Fruit fly (Drosophila melanogaster) whole organism, embryonic: ENCODE measurements around the gene Tfb5.

Experiments
- ATbp ChIP-seq: fragments of 200-800 bp; sonication (Bioruptor generic); optimal IDR thresholded peaks from 2 replicates; lab custom pipeline; 2017; ENCODE audit warnings: missing biosample characterization, mild to moderate bottlenecking, missing genetic modification characterization, missing genetic modification reagents
- Ada2b ChIP-seq: fragments of 200-800 bp; sonication (Bioruptor generic); IDR thresholded peaks from 2 replicates; pipeline ENCODE4 v1.3.6; 2022; ENCODE audit warnings: missing biosample characterization, missing genetic modification characterization
- Bdp1 ChIP-seq: fragments of 200-800 bp; sonication (Bioruptor generic); optimal IDR thresholded peaks from 3 replicates; lab custom pipeline; 2016; ENCODE audit warnings: missing biosample characterization, missing genetic modification characterization
- Blimp-1 ChIP-seq: fragments of 200-800 bp; sonication (Bioruptor generic); optimal IDR thresholded peaks from 3 replicates; lab custom pipeline; 2018; ENCODE audit warnings: missing biosample characterization, missing genetic modification characterization, mild to moderate bottlenecking, moderate library complexity, missing genetic modification reagents
- CG10321 ChIP-seq: fragments of 200-800 bp; sonication (Bioruptor generic); IDR thresholded peaks from 2 replicates; pipeline ENCODE4 v1.3.6; 2022; ENCODE audit warnings: missing biosample characterization, missing genetic modification characterization
- CG10654 ChIP-seq: fragments of 200-800 bp; sonication (Bioruptor generic); optimal IDR thresholded peaks from 2 replicates; lab custom pipeline; 2016; ENCODE audit warnings: missing biosample characterization, missing genetic modification characterization
- CG11504 ChIP-seq: fragments of 200-800 bp; sonication (Bioruptor generic); optimal IDR thresholded peaks from 3 replicates; lab custom pipeline; 2019; ENCODE audit warnings: missing biosample characterization, mild to moderate bottlenecking, missing genetic modification characterization, moderate library complexity
- CG13775 ChIP-seq: fragments of 200-800 bp; sonication (Bioruptor generic); optimal IDR thresholded peaks from 3 replicates; lab custom pipeline; 2017; ENCODE audit warnings: missing biosample characterization, mild to moderate bottlenecking, missing genetic modification characterization
- CG15479 ChIP-seq: fragments of 200-800 bp; sonication (Bioruptor generic); optimal IDR thresholded peaks from 3 replicates; lab custom pipeline; 2019; ENCODE audit warnings: missing biosample characterization, mild to moderate bottlenecking, missing genetic modification characterization, moderate library complexity
- CG2202 ChIP-seq: fragments of 200-800 bp; sonication (Bioruptor generic); optimal IDR thresholded peaks from 2 replicates; lab custom pipeline; 2018; ENCODE audit warnings: missing biosample characterization, mild to moderate bottlenecking, missing genetic modification characterization
- CG32767 ChIP-seq: fragments of 200-800 bp; sonication (Bioruptor generic); IDR thresholded peaks from 2 replicates; pipeline ENCODE4 v1.3.6; 2022; ENCODE audit warnings: missing biosample characterization, missing genetic modification characterization
- CG33557 ChIP-seq: fragments of 200-800 bp; sonication (Bioruptor generic); optimal IDR thresholded peaks from 2 replicates; lab custom pipeline; 2019; ENCODE audit warnings: missing biosample characterization, mild to moderate bottlenecking, missing genetic modification characterization, moderate library complexity
- CG4820 ChIP-seq: fragments of 200-800 bp; sonication (Bioruptor generic); optimal IDR thresholded peaks from 3 replicates; lab custom pipeline; 2016; ENCODE audit warnings: missing biosample characterization, missing genetic modification characterization
- CG7928 ChIP-seq: fragments of 200-800 bp; sonication (Bioruptor generic); optimal IDR thresholded peaks from 2 replicates; lab custom pipeline; 2017; ENCODE audit warnings: missing biosample characterization, mild to moderate bottlenecking, missing genetic modification characterization
- CG7987 ChIP-seq: fragments of 200-800 bp; sonication (Bioruptor generic); optimal IDR thresholded peaks from 2 replicates; lab custom pipeline; 2018; ENCODE audit warnings: missing biosample characterization, mild to moderate bottlenecking, missing genetic modification characterization, moderate library complexity
- CG8281 ChIP-seq: fragments of 200-800 bp; sonication (Bioruptor generic); optimal IDR thresholded peaks from 2 replicates; lab custom pipeline; 2018; ENCODE audit warnings: missing biosample characterization, mild to moderate bottlenecking, missing genetic modification characterization, moderate library complexity
- CG8478 ChIP-seq: fragments of >200 bp; optimal IDR thresholded peaks from 2 replicates; lab custom pipeline; 2018
- CG8924 ChIP-seq: fragments of 200-800 bp; optimal IDR thresholded peaks from 3 replicates; lab custom pipeline; 2019; ENCODE audit warnings: missing biosample characterization, mild to moderate bottlenecking, missing genetic modification characterization, moderate library complexity
- CG9727 ChIP-seq: fragments of 200-800 bp; sonication (Bioruptor generic); optimal IDR thresholded peaks from 3 replicates; lab custom pipeline; 2017; ENCODE audit warnings: missing biosample characterization, mild to moderate bottlenecking, missing genetic modification characterization
- CkIIα-i1 ChIP-seq: fragments of 200-800 bp; sonication (Bioruptor generic); IDR thresholded peaks from 2 replicates; pipeline ENCODE4 v1.3.6; 2022; ENCODE audit warnings: missing biosample characterization, missing genetic modification characterization
- Hey ChIP-seq: fragments of 200-800 bp; sonication (Bioruptor generic); optimal IDR thresholded peaks from 3 replicates; lab custom pipeline; 2018; ENCODE audit warnings: missing biosample characterization, mild to moderate bottlenecking, missing genetic modification characterization
- Hmr ChIP-seq: fragments of 200-800 bp; sonication (Bioruptor generic); optimal IDR thresholded peaks from 3 replicates; lab custom pipeline; 2017; ENCODE audit warnings: mild to moderate bottlenecking, missing biosample characterization, missing genetic modification reagents, missing genetic modification characterization
- MESR4 ChIP-seq: fragments of 200-800 bp; sonication (Bioruptor generic); optimal IDR thresholded peaks from 2 replicates; lab custom pipeline; 2018; ENCODE audit warnings: missing biosample characterization, mild to moderate bottlenecking, missing genetic modification characterization, moderate library complexity
- Meics ChIP-seq: fragments of 200-800 bp; sonication (Bioruptor generic); optimal IDR thresholded peaks from 2 replicates; lab custom pipeline; 2017; ENCODE audit warnings: missing biosample characterization, mild to moderate bottlenecking, missing genetic modification characterization
- Mes4 ChIP-seq: fragments of 200-800 bp; sonication (Bioruptor generic); optimal IDR thresholded peaks from 2 replicates; lab custom pipeline; 2016; ENCODE audit warnings: missing biosample characterization, missing genetic modification characterization
- Neu2 ChIP-seq: fragments of 200-800 bp; sonication (Bioruptor generic); optimal IDR thresholded peaks from 3 replicates; lab custom pipeline; 2016; ENCODE audit warnings: missing biosample characterization, missing genetic modification characterization, borderline replicate concordance
- Optix ChIP-seq: fragments of 200-800 bp; sonication (Bioruptor generic); IDR thresholded peaks from 3 replicates; pipeline ENCODE4 v1.3.6; 2022; ENCODE audit warnings: missing biosample characterization, missing genetic modification characterization
- Ptx1 ChIP-seq: fragments of 200-800 bp; sonication (Bioruptor generic); IDR thresholded peaks from 2 replicates; pipeline ENCODE4 v1.3.6; 2022; ENCODE audit warnings: missing biosample characterization, missing genetic modification characterization
- Rx ChIP-seq: fragments of 200-800 bp; sonication (Bioruptor generic); IDR thresholded peaks from 2 replicates; pipeline ENCODE4 v1.3.6; 2022; ENCODE audit warnings: missing biosample characterization, missing genetic modification characterization
- Usf ChIP-seq: fragments of 200-800 bp; sonication (Bioruptor generic); optimal IDR thresholded peaks from 2 replicates; lab custom pipeline; 2017; ENCODE audit warnings: missing genotype, missing biosample characterization, missing genetic modification characterization
- amos ChIP-seq: fragments of 200-800 bp; sonication (Bioruptor generic); IDR thresholded peaks from 2 replicates; pipeline ENCODE4 v1.3.6; 2022; ENCODE audit warnings: missing biosample characterization, missing genetic modification characterization; ENCODE audit not compliant: partially characterized antibody
- bab2 ChIP-seq: fragments of 200-800 bp; sonication (Bioruptor generic); optimal IDR thresholded peaks from 2 replicates; lab custom pipeline; 2016; ENCODE audit warnings: missing biosample characterization, missing genetic modification characterization
- cg ChIP-seq: fragments of 200-800 bp; sonication (Bioruptor generic); optimal IDR thresholded peaks from 3 replicates; lab custom pipeline; 2019; ENCODE audit warnings: missing biosample characterization, mild to moderate bottlenecking, missing genetic modification characterization, moderate library complexity
- chinmo ChIP-seq: fragments of 200-800 bp; sonication (Bioruptor generic); IDR thresholded peaks from 4 replicates; pipeline ENCODE4 v1.3.6; 2022; ENCODE audit warnings: missing biosample characterization, missing genetic modification characterization; ENCODE audit not compliant: partially characterized antibody
- chn ChIP-seq: fragments of 200-800 bp; sonication (Bioruptor generic); optimal IDR thresholded peaks from 2 replicates; lab custom pipeline; 2016; ENCODE audit warnings: missing biosample characterization, missing genetic modification characterization
- cwo ChIP-seq: fragments of 200-800 bp; sonication (Bioruptor generic); optimal IDR thresholded peaks from 3 replicates; lab custom pipeline; 2017; ENCODE audit warnings: missing biosample characterization, missing genetic modification characterization, mild to moderate bottlenecking, moderate library complexity, missing genetic modification reagents
- danr ChIP-seq: fragments of 200-800 bp; sonication (Bioruptor generic); IDR thresholded peaks from 2 replicates; pipeline ENCODE4 v1.3.6; 2022; ENCODE audit warnings: missing biosample characterization, missing genetic modification characterization
- fd102C ChIP-seq: fragments of 200-800 bp; sonication (Bioruptor generic); optimal IDR thresholded peaks from 2 replicates; lab custom pipeline; 2018; ENCODE audit warnings: missing biosample characterization, mild to moderate bottlenecking, missing genetic modification characterization, moderate library complexity
- ftz-f1 ChIP-seq: fragments of 200-800 bp; sonication (Bioruptor generic); optimal IDR thresholded peaks from 2 replicates; lab custom pipeline; 2016; ENCODE audit warnings: missing biosample characterization, missing genetic modification characterization
- gfzf ChIP-seq: fragments of 200-800 bp; sonication (Bioruptor generic); optimal IDR thresholded peaks from 2 replicates; lab custom pipeline; 2016; ENCODE audit warnings: missing biosample characterization, mild to moderate bottlenecking, missing genetic modification characterization, moderate library complexity
- gsb-n ChIP-seq: fragments of 200-800 bp; sonication (Bioruptor generic); optimal IDR thresholded peaks from 3 replicates; lab custom pipeline; 2018; ENCODE audit warnings: missing biosample characterization, mild to moderate bottlenecking, missing genetic modification characterization
- hkb ChIP-seq, 2 experiments: fragments of 200-800 bp in 1 of 2; fragments of >200 bp in 1 of 2; sonication (Bioruptor generic) in 1 of 2; IDR thresholded peaks in 1 of 2; optimal IDR thresholded peaks in 1 of 2; 2 replicates each; pipeline versions ENCODE4 v1.3.6 to Lab custom; 2017 to 2022; ENCODE audit warnings: missing biosample characterization in 1 of 2, missing genetic modification characterization in 1 of 2
- nerfin-2 ChIP-seq: fragments of 200-800 bp; sonication (Bioruptor generic); IDR thresholded peaks from 2 replicates; pipeline ENCODE4 v1.3.6; 2022; ENCODE audit warnings: missing biosample characterization, missing genetic modification characterization; ENCODE audit not compliant: partially characterized antibody
- pan ChIP-seq, 4 experiments: fragments of >200 bp in 3 of 4; fragments of 200-800 bp in 1 of 4; sonication (Bioruptor generic) in 1 of 4; optimal IDR thresholded peaks in 3 of 4; IDR thresholded peaks in 1 of 4; 2 replicates each; pipeline versions ENCODE4 v1.3.6 to Lab custom; 2017 to 2022; ENCODE audit warnings: missing biosample characterization in 2 of 4, missing genetic modification characterization in 2 of 4, mixed read lengths in 1 of 4
- repo ChIP-seq: fragments of 200-800 bp; sonication (Bioruptor generic); optimal IDR thresholded peaks from 2 replicates; lab custom pipeline; 2016; ENCODE audit warnings: missing biosample characterization, missing genetic modification characterization
- scrt ChIP-seq: fragments of 200-800 bp; sonication (Bioruptor generic); optimal IDR thresholded peaks from 2 replicates; lab custom pipeline; 2018; ENCODE audit warnings: missing biosample characterization, mild to moderate bottlenecking, missing genetic modification characterization, moderate library complexity
- so ChIP-seq: fragments of 200-800 bp; sonication (Bioruptor generic); IDR thresholded peaks from 3 replicates; pipeline ENCODE4 v1.3.6; 2022; ENCODE audit warnings: missing biosample characterization, missing genetic modification characterization
- ssp ChIP-seq: fragments of 200-800 bp; sonication (Bioruptor generic); IDR thresholded peaks from 2 replicates; pipeline ENCODE4 v1.3.6; 2022; ENCODE audit warnings: missing biosample characterization, missing genetic modification characterization

The Tfb5 gene

DNA sequence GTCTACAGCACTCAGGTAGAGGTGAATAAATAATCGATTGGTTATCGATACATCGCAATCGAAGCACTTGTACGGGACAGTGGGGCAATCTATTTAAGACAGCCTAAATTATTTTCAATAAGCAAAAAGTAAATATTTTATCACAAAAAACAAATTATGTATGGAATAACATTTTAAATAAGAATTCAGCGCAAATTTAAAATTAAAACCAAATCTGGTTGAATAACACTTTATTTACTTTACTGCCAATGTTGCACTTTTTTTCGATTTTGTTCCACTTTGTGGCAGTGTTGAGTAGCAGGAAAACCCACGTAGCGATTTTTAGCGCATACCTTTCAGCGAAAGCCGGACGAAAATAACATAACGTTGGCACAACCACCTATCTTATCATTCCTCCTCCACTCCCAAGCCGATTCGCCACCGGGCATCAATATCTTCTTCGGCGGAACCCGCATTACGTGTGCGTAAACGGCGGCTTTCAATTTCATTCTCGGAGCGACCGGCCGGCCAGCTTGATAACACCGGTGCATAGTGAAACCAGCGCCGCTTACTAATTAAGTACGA lies 33.6 kb downstream of the Tfb5 start, which contains the start of the genes Gmd and CG3792 (continued):
- no peak for TF ChIP-seq ATbp (GFP tag; lab: Kevin White, UChicago)
- TF ChIP-seq CG8281, result no peak
- peak; percentile 88 for TF ChIP-seq Bdp1 (GFP tag; lab: Kevin White, UChicago)
- peak; percentile 74 for TF ChIP-seq CG15479 (GFP tag; lab: Kevin White, UChicago)
- no peak for TF ChIP-seq scrt (GFP tag; lab: Kevin White, UChicago)
- no peak for TF ChIP-seq chinmo (GFP tag; lab: Robert Waterston, UW)
- TF ChIP-seq gfzf, result peak; percentile 25
- peak; percentile 82 for TF ChIP-seq CG33557
- TF ChIP-seq hkb (optimal IDR thresholded peaks at IDR 0.05; lab: Kevin White, UChicago), result peak; percentile 17
- TF ChIP-seq hkb (GFP tag; IDR thresholded peaks at IDR 0.05; lab: Robert Waterston, UW), result peak; percentile 96
- peak; percentile 91 for TF ChIP-seq Blimp-1 (GFP tag; lab: Kevin White, UChicago)
- TF ChIP-seq repo, result peak; percentile 86
- TF ChIP-seq pan (optimal IDR thresholded peaks at IDR 0.05; lab: Kevin White, UChicago), result no peak
- peak in 1 of 2 experiments; percentile 96 for TF ChIP-seq pan (GFP tag; optimal IDR thresholded peaks at IDR 0.05 in 1 of 2, IDR thresholded peaks at IDR 0.05 in 1 of 2)
- peak; percentile 92 for TF ChIP-seq so
- no peak for TF ChIP-seq cg (GFP tag; lab: Kevin White, UChicago)
- peak; percentile 92 for TF ChIP-seq Rx
- TF ChIP-seq CG32767 (GFP tag; lab: Robert Waterston, UW), result peak; percentile 95
- TF ChIP-seq ftz-f1 (GFP tag; lab: Kevin White, UChicago), result peak; percentile 52
- TF ChIP-seq CkIIα-i1 (GFP tag; lab: Robert Waterston, UW), result 0 out of 2 replicates have a peak, but pooled peaks have one; percentile 41
- peak; percentile 12 for TF ChIP-seq MESR4 (GFP tag; lab: Kevin White, UChicago)
- peak; percentile 87 for TF ChIP-seq Usf (GFP tag; lab: Kevin White, UChicago)
- no peak for TF ChIP-seq Hey (tag; lab: Kevin White, UChicago)
- peak; percentile 94 for TF ChIP-seq CG11504 (tag; lab: Kevin White, UChicago)
- TF ChIP-seq bab2 (GFP tag; lab: Kevin White, UChicago), result peak; percentile 91
- no peak for TF ChIP-seq CG8478 (lab: Kevin White, UChicago)
- TF ChIP-seq CG9727 (GFP tag; lab: Kevin White, UChicago), result peak; percentile 96
- TF ChIP-seq fd102C (GFP tag; lab: Kevin White, UChicago), result peak; percentile 42
- TF ChIP-seq Ada2b (GFP tag; lab: Robert Waterston, UW), result peak; percentile 96
- peak; percentile 92 for TF ChIP-seq CG10654 (GFP tag; lab: Kevin White, UChicago)
- TF ChIP-seq Mes4 (GFP tag; lab: Kevin White, UChicago), result peak; percentile 87
- TF ChIP-seq Ptx1 (GFP tag; lab: Robert Waterston, UW), result peak; percentile 98
- TF ChIP-seq CG13775 (GFP tag; lab: Kevin White, UChicago), result peak; percentile 96
- TF ChIP-seq CG7987 (GFP tag; lab: Kevin White, UChicago), result peak; percentile 83
- peak; percentile 81 for TF ChIP-seq CG10321 (GFP tag; lab: Robert Waterston, UW)
- TF ChIP-seq CG8924, result peak; percentile 94
- peak; percentile 93 for TF ChIP-seq gsb-n (tag; lab: Kevin White, UChicago)
- TF ChIP-seq CG2202 (tag; lab: Kevin White, UChicago), result peak; percentile 73
- peak; percentile 95 for TF ChIP-seq CG4820 (GFP tag; lab: Kevin White, UChicago)
- TF ChIP-seq Optix (GFP tag; lab: Robert Waterston, UW), result peak; percentile 81
- TF ChIP-seq Meics (GFP tag; lab: Kevin White, UChicago), result peak; percentile 96
- peak; percentile 93 for TF ChIP-seq danr (GFP tag; lab: Robert Waterston, UW)
- peak; percentile 92 for TF ChIP-seq nerfin-2 (GFP tag; lab: Robert Waterston, UW)
- TF ChIP-seq Hmr (GFP tag; lab: Kevin White, UChicago), result peak; percentile 94
- TF ChIP-seq amos (GFP tag; lab: Robert Waterston, UW), result peak; percentile 76
- peak; percentile 36 for TF ChIP-seq Neu2 (GFP tag; lab: Kevin White, UChicago)
- peak; percentile 96 for TF ChIP-seq chn (GFP tag; lab: Kevin White, UChicago)
- peak; percentile 72 for TF ChIP-seq CG7928 (GFP tag; lab: Kevin White, UChicago)
- peak; percentile 91 for TF ChIP-seq ssp (GFP tag; lab: Robert Waterston, UW)
- TF ChIP-seq cwo (GFP tag; lab: Kevin White, UChicago), result peak; percentile 93
